Fruit fly (Drosophila melanogaster): Measurements from ENCODE around the gene Spase22-23.
A peak's percentile ranks its signal among the peaks of the same experiment; 100 is the strongest.

The Spase22-23 gene

DNA sequence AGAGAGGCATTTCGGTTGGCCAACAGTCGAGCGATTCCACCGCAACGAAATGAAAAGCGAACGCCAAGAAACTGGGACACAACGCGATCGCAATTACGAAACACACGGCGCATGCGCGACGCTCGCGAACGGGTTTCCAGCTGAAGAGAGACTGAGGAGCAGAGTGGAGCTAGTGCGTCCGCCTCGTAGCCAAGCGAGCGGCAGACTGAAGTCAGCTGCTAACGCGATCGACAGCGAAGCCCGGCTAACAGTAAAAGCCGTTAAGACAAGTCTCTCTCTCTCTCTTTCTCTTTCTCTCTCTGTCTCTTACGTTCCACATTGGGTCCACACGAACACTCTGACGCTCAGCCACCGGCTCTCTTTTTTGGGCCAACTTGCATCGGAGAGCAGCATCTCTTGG is 11.3 kb downstream of the Spase22-23 start, which contains the start of gene CG17786 (continued):
- peak; percentile 48 for TF ChIP-seq her (GFP tag; optimal IDR thresholded peaks at IDR 0.05)
- TF ChIP-seq amos (GFP tag; IDR thresholded peaks at IDR 0.05; ENCODE audit: partially characterized antibody): peak; percentile 27; the same call in 1 of the 2 replicates
- TF ChIP-seq Adf1 (GFP tag; IDR thresholded peaks at IDR 0.05): peak; percentile 54; the same call in 1 of the 2 replicates
- no peak for TF ChIP-seq YL-1 (GFP tag; optimal IDR thresholded peaks at IDR 0.05)
- TF ChIP-seq vvl (GFP tag; IDR thresholded peaks at IDR 0.05): peak; percentile 62; the same call in 1 of the 2 replicates
- TF ChIP-seq chm (GFP tag; IDR thresholded peaks at IDR 0.05): peak; percentile 56
- TF ChIP-seq hkb (optimal IDR thresholded peaks at IDR 0.05): no peak
- TF ChIP-seq hkb (GFP tag; IDR thresholded peaks at IDR 0.05): peak; percentile 49
- TF ChIP-seq CG2875 (GFP tag; optimal IDR thresholded peaks at IDR 0.05): no peak
- TF ChIP-seq Blimp-1 (GFP tag; optimal IDR thresholded peaks at IDR 0.05): peak; percentile 85
- TF ChIP-seq so (GFP tag; IDR thresholded peaks at IDR 0.05): peak; percentile 43; the same call in 1 of the 3 replicates
- TF ChIP-seq knrl (GFP tag; IDR thresholded peaks at IDR 0.05; ENCODE audit: partially characterized antibody): 0 out of 3 replicates have a peak, but pooled peaks have one; percentile 25
- no peak for TF ChIP-seq nerfin-2 (GFP tag; IDR thresholded peaks at IDR 0.05; ENCODE audit: partially characterized antibody)
- TF ChIP-seq Hmr (GFP tag; optimal IDR thresholded peaks at IDR 0.05): peak; percentile 8
- peak; percentile 17 for TF ChIP-seq CG17385 (GFP tag; optimal IDR thresholded peaks at IDR 0.05)
- peak; percentile 82 for TF ChIP-seq Jarid2 (GFP tag; optimal IDR thresholded peaks at IDR 0.05)
- 0 out of 2 replicates have a peak, but pooled peaks have one; percentile 40 for TF ChIP-seq rib (GFP tag; IDR thresholded peaks at IDR 0.05)
- TF ChIP-seq gcm (GFP tag; optimal IDR thresholded peaks at IDR 0.05): no peak
- peak; percentile 25 for TF ChIP-seq pros (GFP tag; optimal IDR thresholded peaks at IDR 0.05)
- peak; percentile 28 for TF ChIP-seq Fer1 (GFP tag; optimal IDR thresholded peaks at IDR 0.05)
- peak; percentile 64 for TF ChIP-seq CG13287 (GFP tag; IDR thresholded peaks at IDR 0.05; ENCODE audit: partially characterized antibody)
- TF ChIP-seq CG30020 (tag; optimal IDR thresholded peaks at IDR 0.05): no peak
- no peak for TF ChIP-seq sqz (GFP tag; optimal IDR thresholded peaks at IDR 0.05)
- TF ChIP-seq CG5953 (GFP tag; IDR thresholded peaks at IDR 0.05): 0 out of 2 replicates have a peak, but pooled peaks have one; percentile 9
- TF ChIP-seq Asciz (GFP tag; optimal IDR thresholded peaks at IDR 0.05): no peak
- no peak for TF ChIP-seq HmgD (GFP tag; optimal IDR thresholded peaks at IDR 0.05)
- TF ChIP-seq gro (GFP tag; optimal IDR thresholded peaks at IDR 0.05): peak; percentile 5
- TF ChIP-seq wek (GFP tag; optimal IDR thresholded peaks at IDR 0.05): no peak
- peak; percentile 33 for TF ChIP-seq odd (GFP tag; optimal IDR thresholded peaks at IDR 0.05)
- TF ChIP-seq pho (GFP tag; optimal IDR thresholded peaks at IDR 0.05): no peak
- no peak for TF ChIP-seq CG7963 (GFP tag; IDR thresholded peaks at IDR 0.05; ENCODE audit: partially characterized antibody)
- no peak for TF ChIP-seq Spps (tag; optimal IDR thresholded peaks at IDR 0.05)
- TF ChIP-seq CG9932 (GFP tag; IDR thresholded peaks at IDR 0.05): 0 out of 2 replicates have a peak, but pooled peaks have one; percentile 19
- TF ChIP-seq CG3163 (GFP tag; optimal IDR thresholded peaks at IDR 0.05): peak; percentile 48
- peak; percentile 26; the same call in 1 of the 2 replicates for TF ChIP-seq CG42726 (GFP tag; IDR thresholded peaks at IDR 0.05; ENCODE audit: partially characterized antibody)
- peak in 1 of 2 experiments; percentile 27 for TF ChIP-seq Eip74EF (GFP tag; optimal IDR thresholded peaks at IDR 0.05)
- TF ChIP-seq CG1832 (GFP tag; optimal IDR thresholded peaks at IDR 0.05): peak; percentile 54

DNA sequence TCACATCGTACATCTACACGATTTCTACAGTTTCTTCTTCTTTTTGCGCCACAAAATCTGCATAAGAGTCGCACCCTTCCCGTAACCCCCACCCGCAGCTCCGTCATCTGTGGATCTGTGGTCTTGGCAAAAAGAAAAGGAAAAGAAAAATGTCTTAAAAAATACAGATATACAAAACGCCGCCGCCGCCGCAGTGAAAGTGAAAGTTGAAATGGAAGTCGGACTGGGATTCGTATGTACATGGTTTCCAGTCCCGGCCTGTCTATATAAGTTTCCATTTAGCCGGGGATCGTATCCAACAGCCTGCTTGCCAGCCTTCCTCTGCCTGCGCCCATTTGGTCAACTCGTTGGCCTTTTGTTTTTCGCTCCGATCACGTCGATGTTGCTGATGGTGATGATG is 13.8 kb downstream of the Spase22-23 start:
- TF ChIP-seq CG18476 (GFP tag; optimal IDR thresholded peaks at IDR 0.05): no peak
- no peak for TF ChIP-seq CG13296 (GFP tag; optimal IDR thresholded peaks at IDR 0.05)
- TF ChIP-seq pros (GFP tag; optimal IDR thresholded peaks at IDR 0.05): peak; percentile 68
- no peak for TF ChIP-seq Usf (GFP tag; optimal IDR thresholded peaks at IDR 0.05)
- TF ChIP-seq klu (GFP tag; IDR thresholded peaks at IDR 0.05): no peak
- TF ChIP-seq hkb (optimal IDR thresholded peaks at IDR 0.05): no peak
- TF ChIP-seq hkb (GFP tag; IDR thresholded peaks at IDR 0.05): no peak
- TF ChIP-seq HHEX (GFP tag; optimal IDR thresholded peaks at IDR 0.05): no peak
- TF ChIP-seq Blimp-1 (GFP tag; optimal IDR thresholded peaks at IDR 0.05): peak; percentile 94
- TF ChIP-seq CG2129 (GFP tag; IDR thresholded peaks at IDR 0.05; ENCODE audit: partially characterized antibody): no peak
